Fruit fly (Drosophila melanogaster): ENCODE results near the gene AhcyL2.

AhcyL2 gene

DNA sequence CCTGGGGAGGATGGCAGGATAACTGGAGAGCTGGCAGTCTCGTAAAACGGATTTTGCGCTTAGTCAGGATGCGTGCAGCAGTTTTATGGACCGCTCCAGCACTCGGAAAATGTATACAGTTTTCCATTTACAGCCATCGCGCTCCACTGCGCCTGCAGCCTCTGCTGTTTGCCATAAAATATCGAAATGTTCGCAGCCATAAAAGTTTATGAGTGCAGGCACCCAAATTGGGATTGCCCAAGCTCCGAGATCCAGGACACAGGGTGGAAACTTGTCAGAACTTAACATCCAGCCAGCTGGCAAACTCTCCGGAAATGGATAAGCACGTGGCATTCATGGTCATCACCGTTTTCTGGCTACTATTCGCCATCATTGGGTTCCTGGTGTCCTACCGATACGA lies 7.1 kb downstream of the AhcyL2 start, which contains the start of gene VhaM9.7-d:
TSS of gene VhaM9.7-d (plus strand) at position 301 of the 400 bp plus-strand sequence.
- TF ChIP-seq Smox (GFP tag; optimal IDR thresholded peaks at IDR 0.05) (no peak), dsx (GFP tag; optimal IDR thresholded peaks at IDR 0.05; ENCODE audit: poor library complexity, severe bottlenecking) (no peak), CG1621 (tag; optimal IDR thresholded peaks at IDR 0.05) (no peak), CG8319 (GFP tag; optimal IDR thresholded peaks at IDR 0.05) (no peak), CG8632 (GFP tag; optimal IDR thresholded peaks at IDR 0.05) (no peak), CG10669 (GFP tag; optimal IDR thresholded peaks at IDR 0.05) (no peak), CG9139 (GFP tag; optimal IDR thresholded peaks at IDR 0.05) (no peak), CG6808 (GFP tag; optimal IDR thresholded peaks at IDR 0.05) (no peak), topi (GFP tag; optimal IDR thresholded peaks at IDR 0.05) (no peak), CG11762 (GFP tag; optimal IDR thresholded peaks at IDR 0.05; ENCODE audit: insufficient read depth) (no peak), spab (GFP tag; optimal IDR thresholded peaks at IDR 0.05) (no peak), CG32006 (GFP tag; optimal IDR thresholded peaks at IDR 0.05) (no peak)

DNA sequence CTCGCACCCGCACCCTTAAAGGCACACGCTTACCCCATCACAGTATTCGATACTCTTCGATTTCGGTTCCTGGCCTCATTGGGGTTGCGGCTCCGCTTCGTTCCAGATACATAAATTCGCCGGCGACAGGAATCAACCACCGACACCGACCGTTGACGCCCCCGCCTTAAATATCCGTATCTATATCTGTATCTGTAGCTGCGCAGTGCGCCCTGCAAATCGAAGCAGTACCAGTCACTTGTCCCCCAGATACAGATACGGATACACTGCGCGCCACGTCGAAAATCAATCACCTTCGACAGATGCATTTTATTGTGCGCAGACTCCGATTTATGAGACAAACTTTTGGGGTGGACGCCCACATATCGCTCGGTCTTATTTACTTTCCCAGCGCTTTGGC lies 9.4 kb downstream of the AhcyL2 start:
- TF ChIP-seq CG6276 (GFP tag; optimal IDR thresholded peaks at IDR 0.05) (no peak), CG11902 (GFP tag; optimal IDR thresholded peaks at IDR 0.05) (no peak), OdsH (GFP tag; optimal IDR thresholded peaks at IDR 0.05) (no peak), CG9139 (GFP tag; optimal IDR thresholded peaks at IDR 0.05) (no peak), vri (GFP tag; optimal IDR thresholded peaks at IDR 0.05) (no peak), Eip93F (GFP tag; optimal IDR thresholded peaks at IDR 0.05) (no peak), fd59A (GFP tag; optimal IDR thresholded peaks at IDR 0.05) (no peak), Hr38 (GFP tag; optimal IDR thresholded peaks at IDR 0.05) (no peak), CG6163 (GFP tag; IDR thresholded peaks at IDR 0.05) (no peak), CG1621 (tag; optimal IDR thresholded peaks at IDR 0.05) (no peak), lz (GFP tag; optimal IDR thresholded peaks at IDR 0.05) (no peak), ss (GFP tag; optimal IDR thresholded peaks at IDR 0.05) (no peak), pdm3 (GFP tag; optimal IDR thresholded peaks at IDR 0.05) (no peak), topi (GFP tag; optimal IDR thresholded peaks at IDR 0.05) (no peak), cyc (GFP tag; optimal IDR thresholded peaks at IDR 0.05) (no peak)

DNA sequence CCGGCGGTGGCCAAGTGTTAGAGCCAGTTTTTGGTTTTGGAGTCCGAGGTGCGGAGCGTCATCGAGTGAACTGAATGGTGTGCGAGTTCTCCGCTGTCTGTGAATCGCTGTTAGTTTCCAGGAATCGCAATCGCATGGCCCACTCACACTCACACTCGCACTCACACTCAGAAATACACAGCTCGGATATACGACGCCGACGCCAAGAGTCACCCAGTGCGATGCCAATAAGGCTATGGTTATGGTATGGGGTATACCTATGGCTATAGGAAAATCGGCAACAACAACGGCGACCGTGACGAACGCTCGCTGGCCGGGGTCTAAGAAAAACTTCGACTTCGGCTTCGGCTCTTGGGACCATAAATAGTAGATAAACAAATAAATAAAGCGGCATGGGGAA lies 9.8 kb downstream of the AhcyL2 start, which contains the start of gene Abd-B:
TSS of gene Abd-B (minus strand) at position 101 of the 400 bp plus-strand sequence.
- TF ChIP-seq net (GFP tag; optimal IDR thresholded peaks at IDR 0.05) (no peak), Hr39 (GFP tag; optimal IDR thresholded peaks at IDR 0.05) (no peak), topi (GFP tag; optimal IDR thresholded peaks at IDR 0.05) (no peak), CG8319 (GFP tag; optimal IDR thresholded peaks at IDR 0.05) (no peak), fkh (GFP tag; optimal IDR thresholded peaks at IDR 0.05) (no peak), CG6792 (GFP tag; optimal IDR thresholded peaks at IDR 0.05) (no peak), Eip78C (GFP tag) (no peak), CG31627 (GFP tag; optimal IDR thresholded peaks at IDR 0.05) (no peak), CG11762 (GFP tag; optimal IDR thresholded peaks at IDR 0.05; ENCODE audit: insufficient read depth) (no peak), Eip93F (GFP tag; optimal IDR thresholded peaks at IDR 0.05) (no peak), Sox102F (GFP tag; optimal IDR thresholded peaks at IDR 0.05) (no peak), Sox15 (GFP tag; optimal IDR thresholded peaks at IDR 0.05) (no peak), CG34406 (GFP tag; optimal IDR thresholded peaks at IDR 0.05) (no peak), Eip75B (GFP tag; optimal IDR thresholded peaks at IDR 0.05) (no peak), pdm3 (GFP tag; optimal IDR thresholded peaks at IDR 0.05) (no peak), esn (GFP tag; optimal IDR thresholded peaks at IDR 0.05) (no peak), CG4318 (GFP tag; optimal IDR thresholded peaks at IDR 0.05) (no peak), svp (GFP tag) (no peak), CG11902 (GFP tag; optimal IDR thresholded peaks at IDR 0.05) (no peak)
